Worm (Caenorhabditis elegans): ENCODE measurements around the gene nspb-2.

DNA sequence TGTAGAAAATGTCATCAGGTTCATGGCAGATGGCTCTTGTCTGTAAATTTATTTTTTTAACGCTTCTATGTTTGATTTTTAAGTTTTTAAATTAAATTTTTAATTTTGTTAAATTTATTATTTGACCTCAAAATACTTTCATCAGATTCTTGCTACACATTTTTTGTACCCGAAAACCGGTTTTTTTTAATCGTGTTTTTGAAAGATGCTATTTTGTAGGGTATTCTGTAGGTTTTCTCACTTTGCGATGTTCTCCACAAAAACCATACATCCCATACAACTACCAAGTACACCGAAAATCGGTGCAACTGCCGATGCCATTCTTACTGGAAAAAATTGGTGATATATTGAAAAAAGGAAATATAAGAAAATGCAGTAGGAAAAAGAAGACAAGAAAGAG lies 14.4 kb downstream of the nspb-2 start, which contains the start of gene nstp-2:
- TF ChIP-seq T20F7.1 (GFP tag; optimal IDR thresholded peaks at IDR 0.05) = no peak
- no peak for TF ChIP-seq pqm-1 (tag; optimal IDR thresholded peaks at IDR 0.05)
- TF ChIP-seq zag-1 (tag; optimal IDR thresholded peaks at IDR 0.05) = no peak
- no peak for TF ChIP-seq ama-1 (optimal IDR thresholded peaks at IDR 0.05)
- peak; percentile 86 for TF ChIP-seq nhr-28 (tag; optimal IDR thresholded peaks at IDR 0.05)
- no peak for TF ChIP-seq nhr-41 (GFP tag; IDR thresholded peaks at IDR 0.05)
- TF ChIP-seq unc-62 (GFP tag; optimal IDR thresholded peaks at IDR 0.05 in 1 of 2) = no peak
- TF ChIP-seq unc-62 (tag; optimal IDR thresholded peaks at IDR 0.05) = no peak
- TF ChIP-seq lin-39 (tag; optimal IDR thresholded peaks at IDR 0.05) = no peak
